Fruit fly (Drosophila melanogaster) whole organism, embryonic: ENCODE results near the gene CG31636.

Source experiments
- Atf-2 ChIP-seq: fragments of 200-800 bp; sonication (Bioruptor generic); optimal IDR thresholded peaks from 2 replicates; lab custom pipeline; 2016; ENCODE audit warnings: missing biosample characterization, missing genetic modification characterization
- BEAF-32 ChIP-seq: fragments of 200-800 bp; sonication (Bioruptor generic); optimal IDR thresholded peaks from 3 replicates; lab custom pipeline; 2017; ENCODE audit warnings: missing biosample characterization, missing genetic modification characterization, mild to moderate bottlenecking, moderate library complexity, missing genetic modification reagents
- Blimp-1 ChIP-seq: fragments of 200-800 bp; sonication (Bioruptor generic); optimal IDR thresholded peaks from 3 replicates; lab custom pipeline; 2018; ENCODE audit warnings: missing biosample characterization, missing genetic modification characterization, mild to moderate bottlenecking, moderate library complexity, missing genetic modification reagents
- C15 ChIP-seq: fragments of 200-800 bp; sonication (Bioruptor generic); IDR thresholded peaks from 3 replicates; pipeline ENCODE4 v1.3.6; 2022; ENCODE audit warnings: missing biosample characterization, missing genetic modification characterization
- CG10462 ChIP-seq: fragments of 200-800 bp; sonication (Bioruptor generic); optimal IDR thresholded peaks from 2 replicates; lab custom pipeline; 2016; ENCODE audit warnings: missing biosample characterization, missing genetic modification characterization
- CG10979 ChIP-seq: fragments of 200-800 bp; sonication (Bioruptor generic); optimal IDR thresholded peaks from 2 replicates; lab custom pipeline; 2018; ENCODE audit warnings: missing biosample characterization, mild to moderate bottlenecking, missing genetic modification characterization, moderate library complexity
- CG11695 ChIP-seq: fragments of 200-800 bp; sonication (Bioruptor generic); IDR thresholded peaks from 3 replicates; pipeline ENCODE4 v1.3.6; 2022; ENCODE audit warnings: missing biosample characterization, missing genetic modification characterization
- CG12071 ChIP-seq: fragments of 200-800 bp; sonication (Bioruptor generic); optimal IDR thresholded peaks from 3 replicates; lab custom pipeline; 2018; ENCODE audit warnings: missing biosample characterization, mild to moderate bottlenecking, missing genetic modification characterization
- CG13287 ChIP-seq: fragments of 200-800 bp; sonication (Bioruptor generic); IDR thresholded peaks from 2 replicates; pipeline ENCODE4 v1.3.6; 2022; ENCODE audit warnings: missing biosample characterization, missing genetic modification characterization; ENCODE audit not compliant: partially characterized antibody
- CG14965 ChIP-seq: fragments of 200-800 bp; sonication (Bioruptor generic); optimal IDR thresholded peaks from 2 replicates; lab custom pipeline; 2016; ENCODE audit warnings: missing biosample characterization, missing genetic modification characterization, borderline replicate concordance
- CG15073 ChIP-seq: fragments of 200-800 bp; sonication (Bioruptor generic); optimal IDR thresholded peaks from 2 replicates; lab custom pipeline; 2016; ENCODE audit warnings: missing biosample characterization, missing genetic modification characterization
- CG17359 ChIP-seq: fragments of 200-800 bp; sonication (Bioruptor generic); optimal IDR thresholded peaks from 3 replicates; lab custom pipeline; 2018; ENCODE audit warnings: missing biosample characterization, mild to moderate bottlenecking, missing genetic modification characterization, moderate library complexity
- CG17385 ChIP-seq: fragments of 200-800 bp; sonication (Bioruptor generic); optimal IDR thresholded peaks from 3 replicates; lab custom pipeline; 2018; ENCODE audit warnings: missing biosample characterization, mild to moderate bottlenecking, missing genetic modification characterization
- CG2120 ChIP-seq: fragments of 200-800 bp; sonication (Bioruptor generic); optimal IDR thresholded peaks from 3 replicates; lab custom pipeline; 2016; ENCODE audit warnings: missing biosample characterization, missing genetic modification characterization
- CG2678 ChIP-seq: fragments of 200-800 bp; sonication (Bioruptor generic); optimal IDR thresholded peaks from 3 replicates; lab custom pipeline; 2019; ENCODE audit warnings: missing biosample characterization, mild to moderate bottlenecking, missing genetic modification characterization, moderate library complexity
- CG3838 ChIP-seq: fragments of 200-800 bp; sonication (Bioruptor generic); optimal IDR thresholded peaks from 3 replicates; lab custom pipeline; 2016; ENCODE audit warnings: missing biosample characterization, missing genetic modification characterization
- CG6765 ChIP-seq: fragments of 200-800 bp; sonication (Bioruptor generic); optimal IDR thresholded peaks from 3 replicates; lab custom pipeline; 2017; ENCODE audit warnings: missing biosample characterization, mild to moderate bottlenecking, missing genetic modification characterization
- CG7963 ChIP-seq: fragments of 200-800 bp; sonication (Bioruptor generic); IDR thresholded peaks from 3 replicates; pipeline ENCODE4 v1.3.6; 2022; ENCODE audit warnings: missing biosample characterization, missing genetic modification characterization; ENCODE audit not compliant: partially characterized antibody
- CG8089 ChIP-seq: fragments of 200-800 bp; sonication (Bioruptor generic); optimal IDR thresholded peaks from 3 replicates; lab custom pipeline; 2016; ENCODE audit warnings: missing biosample characterization, missing genetic modification characterization
- CG8281 ChIP-seq: fragments of 200-800 bp; sonication (Bioruptor generic); optimal IDR thresholded peaks from 2 replicates; lab custom pipeline; 2018; ENCODE audit warnings: missing biosample characterization, mild to moderate bottlenecking, missing genetic modification characterization, moderate library complexity
- CG8924 ChIP-seq: fragments of 200-800 bp; optimal IDR thresholded peaks from 3 replicates; lab custom pipeline; 2019; ENCODE audit warnings: missing biosample characterization, mild to moderate bottlenecking, missing genetic modification characterization, moderate library complexity
- CkIIα-i1 ChIP-seq: fragments of 200-800 bp; sonication (Bioruptor generic); IDR thresholded peaks from 2 replicates; pipeline ENCODE4 v1.3.6; 2022; ENCODE audit warnings: missing biosample characterization, missing genetic modification characterization
- D19A ChIP-seq: fragments of 200-800 bp; optimal IDR thresholded peaks from 3 replicates; lab custom pipeline; 2019; ENCODE audit warnings: missing biosample characterization, mild to moderate bottlenecking, missing genetic modification characterization, moderate library complexity
- Deaf1 ChIP-seq: fragments of 200-800 bp; optimal IDR thresholded peaks from 3 replicates; lab custom pipeline; 2019; ENCODE audit warnings: missing biosample characterization, mild to moderate bottlenecking, missing genetic modification characterization, moderate library complexity
- Fer2 ChIP-seq: fragments of 200-800 bp; sonication (Bioruptor generic); optimal IDR thresholded peaks from 2 replicates; lab custom pipeline; 2018; ENCODE audit warnings: missing biosample characterization, mild to moderate bottlenecking, missing genetic modification characterization, moderate library complexity
- H15 ChIP-seq: fragments of 200-800 bp; sonication (Bioruptor generic); IDR thresholded peaks from 3 replicates; pipeline ENCODE4 v1.3.6; 2022; ENCODE audit warnings: missing biosample characterization, missing genetic modification characterization
- HLH4C ChIP-seq: fragments of 200-800 bp; sonication (Bioruptor generic); IDR thresholded peaks from 3 replicates; pipeline ENCODE4 v1.3.6; 2022; ENCODE audit warnings: missing biosample characterization, missing genetic modification characterization; ENCODE audit not compliant: partially characterized antibody
- Hr3 ChIP-seq: fragments of 200-800 bp; sonication (Bioruptor generic); optimal IDR thresholded peaks from 3 replicates; lab custom pipeline; 2016; ENCODE audit warnings: missing biosample characterization, missing genetic modification characterization
- MBD-R2 ChIP-seq: fragments of 200-800 bp; sonication (Bioruptor generic); IDR thresholded peaks from 2 replicates; pipeline ENCODE4 v1.3.6; 2022; ENCODE audit warnings: missing biosample characterization, missing genetic modification characterization
- NC2β ChIP-seq: fragments of 200-800 bp; sonication (Bioruptor generic); optimal IDR thresholded peaks from 2 replicates; lab custom pipeline; 2016; ENCODE audit warnings: missing biosample characterization, missing genetic modification characterization
- NFAT ChIP-seq: fragments of 200-800 bp; sonication (Bioruptor generic); IDR thresholded peaks from 2 replicates; pipeline ENCODE4 v1.3.6; 2022; ENCODE audit warnings: missing biosample characterization, missing genetic modification characterization
- Nf-YA ChIP-seq: fragments of 200-800 bp; sonication (Bioruptor generic); IDR thresholded peaks from 2 replicates; pipeline ENCODE4 v1.3.6; 2022; ENCODE audit warnings: missing biosample characterization, missing genetic modification characterization
- Optix ChIP-seq: fragments of 200-800 bp; sonication (Bioruptor generic); IDR thresholded peaks from 3 replicates; pipeline ENCODE4 v1.3.6; 2022; ENCODE audit warnings: missing biosample characterization, missing genetic modification characterization
- Six4 ChIP-seq: fragments of 200-800 bp; sonication (Bioruptor generic); optimal IDR thresholded peaks from 2 replicates; lab custom pipeline; 2016; ENCODE audit warnings: missing biosample characterization, missing genetic modification characterization
- Tbp ChIP-seq: fragments of >200 bp; optimal IDR thresholded peaks from 2 replicates; lab custom pipeline; 2018; ENCODE audit warnings: missing biosample characterization, missing genetic modification characterization
- amos ChIP-seq: fragments of 200-800 bp; sonication (Bioruptor generic); IDR thresholded peaks from 2 replicates; pipeline ENCODE4 v1.3.6; 2022; ENCODE audit warnings: missing biosample characterization, missing genetic modification characterization; ENCODE audit not compliant: partially characterized antibody
- bab2 ChIP-seq: fragments of 200-800 bp; sonication (Bioruptor generic); optimal IDR thresholded peaks from 2 replicates; lab custom pipeline; 2016; ENCODE audit warnings: missing biosample characterization, missing genetic modification characterization
- cas ChIP-seq: fragments of 200-800 bp; sonication (Bioruptor generic); IDR thresholded peaks from 2 replicates; pipeline ENCODE4 v1.3.6; 2022; ENCODE audit warnings: missing biosample characterization, missing genetic modification characterization
- crp ChIP-seq, 2 experiments: fragments of 200-800 bp; sonication (Bioruptor generic); optimal IDR thresholded peaks; 2 replicates in 1 of 2; 3 replicates in 1 of 2; lab custom pipeline; 2017; ENCODE audit warnings: missing biosample characterization in 2 of 2, missing genetic modification characterization in 2 of 2, mild to moderate bottlenecking in 1 of 2, moderate library complexity in 1 of 2
- dm ChIP-seq: fragments of 200-800 bp; sonication (Bioruptor generic); optimal IDR thresholded peaks from 3 replicates; lab custom pipeline; 2016; ENCODE audit warnings: missing biosample characterization, missing genetic modification characterization
- dysf ChIP-seq: fragments of 200-800 bp; sonication (Bioruptor generic); IDR thresholded peaks from 3 replicates; pipeline ENCODE4 v1.3.6; 2022; ENCODE audit warnings: missing biosample characterization, missing genetic modification characterization
- fd64A ChIP-seq: fragments of 200-800 bp; sonication (Bioruptor generic); optimal IDR thresholded peaks from 3 replicates; lab custom pipeline; 2018; ENCODE audit warnings: missing biosample characterization, mild to moderate bottlenecking, missing genetic modification characterization
- jing ChIP-seq: fragments of 200-800 bp; sonication (Bioruptor generic); optimal IDR thresholded peaks from 2 replicates; lab custom pipeline; 2018; ENCODE audit warnings: missing biosample characterization, mild to moderate bottlenecking, missing genetic modification characterization
- lov ChIP-seq, 2 experiments: fragments of 200-800 bp in 1 of 2; fragments of >200 bp in 1 of 2; sonication (Bioruptor generic) in 1 of 2; IDR thresholded peaks in 1 of 2; optimal IDR thresholded peaks in 1 of 2; 2 replicates in 1 of 2; 3 replicates in 1 of 2; pipeline versions ENCODE4 v1.3.6 to Lab custom; 2017 to 2022; ENCODE audit warnings: missing biosample characterization in 1 of 2, missing genetic modification characterization in 1 of 2
- nerfin-1 ChIP-seq: fragments of 200-800 bp; sonication (Bioruptor generic); optimal IDR thresholded peaks from 3 replicates; lab custom pipeline; 2019; ENCODE audit warnings: missing biosample characterization, mild to moderate bottlenecking, missing genetic modification characterization, moderate library complexity
- sug ChIP-seq: fragments of 200-800 bp; optimal IDR thresholded peaks from 2 replicates; lab custom pipeline; 2019; ENCODE audit warnings: missing biosample characterization, mild to moderate bottlenecking, missing genetic modification characterization, moderate library complexity
- tx ChIP-seq: fragments of 200-800 bp; sonication (Bioruptor generic); optimal IDR thresholded peaks from 2 replicates; lab custom pipeline; 2016; ENCODE audit warnings: missing biosample characterization, missing genetic modification characterization
- zen ChIP-seq: fragments of 200-800 bp; sonication (Bioruptor generic); optimal IDR thresholded peaks from 3 replicates; lab custom pipeline; 2018; ENCODE audit warnings: missing biosample characterization, mild to moderate bottlenecking, missing genetic modification characterization, moderate library complexity

CG31636 gene

DNA sequence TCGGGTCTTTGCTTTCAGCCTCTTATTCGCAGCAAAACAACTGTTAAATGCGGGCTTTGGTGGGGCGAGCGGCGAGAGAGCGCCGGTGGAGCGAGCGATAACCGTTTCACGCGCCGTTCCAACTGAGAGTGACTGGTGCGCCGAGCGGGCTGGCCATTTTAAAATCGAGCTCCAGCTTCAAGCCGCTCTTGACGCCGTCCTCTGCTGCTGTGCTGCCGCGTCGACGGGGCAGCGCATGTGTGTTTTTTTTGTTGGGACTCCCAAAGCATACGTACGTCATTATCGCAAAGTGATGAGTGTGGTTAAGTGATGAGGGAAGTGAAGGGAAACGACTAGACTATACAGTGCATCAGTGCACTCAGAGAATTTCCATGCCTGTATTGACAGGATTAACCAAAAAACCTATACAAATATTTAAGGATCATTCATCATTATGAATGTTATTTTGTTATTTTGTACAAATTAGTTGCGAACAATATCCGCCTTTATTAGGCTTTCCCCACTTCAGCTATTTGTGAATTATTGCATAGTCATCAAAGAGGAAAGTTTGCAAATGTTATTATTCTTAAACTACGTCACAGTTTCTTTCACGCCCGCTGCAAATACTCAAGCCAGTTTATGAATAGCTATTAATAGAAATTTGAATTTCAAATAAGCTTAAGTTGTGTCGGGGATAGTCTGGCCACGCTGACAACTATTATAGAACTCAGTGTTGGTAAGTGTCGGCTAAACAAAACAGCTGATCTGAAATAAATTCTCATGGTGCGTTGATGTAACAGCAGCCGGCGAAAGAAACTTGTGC lies 15.5 kb upstream of the CG31636 start, which contains the start of gene Spn27A (continued):
- TF ChIP-seq Blimp-1 (GFP tag; lab: Kevin White, UChicago) (peak; percentile 66), sug (tag; lab: Kevin White, UChicago) (peak; percentile 2), bab2 (GFP tag; lab: Kevin White, UChicago) (peak; percentile 59), HLH4C (no peak), lov (optimal IDR thresholded peaks at IDR 0.05; lab: Kevin White, UChicago) (no peak), lov (GFP tag; IDR thresholded peaks at IDR 0.05; lab: Robert Waterston, UW) (no peak), jing (GFP tag; lab: Kevin White, UChicago) (peak; percentile 51), CG12071 (GFP tag; lab: Kevin White, UChicago) (no peak), tx (peak; percentile 51), CG10462 (GFP tag; lab: Kevin White, UChicago) (peak; percentile 15), CG15073 (GFP tag; lab: Kevin White, UChicago) (no peak), dm (peak; percentile 63), CG2678 (tag; lab: Kevin White, UChicago) (peak; percentile 74), nerfin-1 (peak; percentile 76), CG6765 (GFP tag; lab: Kevin White, UChicago) (no peak), fd64A (GFP tag; lab: Kevin White, UChicago) (no peak), CG8924 (no peak), cas (no peak), CG2120 (GFP tag; lab: Kevin White, UChicago) (peak; percentile 76), H15 (GFP tag; lab: Robert Waterston, UW) (0 out of 3 replicates have a peak, but pooled peaks have one; percentile 43), CG14965 (GFP tag; lab: Kevin White, UChicago) (no peak), CG10979 (peak; percentile 69), Tbp (GFP tag; lab: Kevin White, UChicago) (no peak), CG7963 (GFP tag; lab: Robert Waterston, UW) (no peak), Atf-2 (GFP tag; lab: Kevin White, UChicago) (peak; percentile 32), crp (GFP tag; optimal IDR thresholded peaks at IDR 0.05; lab: Kevin White, UChicago) (peak; percentile 88 to 97), NFAT (GFP tag; lab: Robert Waterston, UW) (peak; percentile 1; the same call in 1 of the 2 replicates), Six4 (GFP tag; lab: Kevin White, UChicago) (peak; percentile 25), Deaf1 (tag; lab: Kevin White, UChicago) (no peak), CG13287 (GFP tag; lab: Robert Waterston, UW) (peak; percentile 30; the same call in 1 of the 2 replicates), CkIIα-i1 (no peak), C15 (GFP tag; lab: Robert Waterston, UW) (no peak), CG11695 (GFP tag; lab: Robert Waterston, UW) (0 out of 3 replicates have a peak, but pooled peaks have one; percentile 19), Optix (no peak; the same call in 2 of the 3 replicates), MBD-R2 (GFP tag; lab: Robert Waterston, UW) (peak; percentile 97), CG17385 (GFP tag; lab: Kevin White, UChicago) (peak; percentile 56), CG3838 (no peak), CG17359 (tag; lab: Kevin White, UChicago) (peak; percentile 70), amos (peak; percentile 45; the same call in 1 of the 2 replicates), dysf (GFP tag; lab: Robert Waterston, UW) (peak; percentile 54), Nf-YA (GFP tag; lab: Robert Waterston, UW) (no peak), BEAF-32 (GFP tag; lab: Kevin White, UChicago) (peak; percentile 42), CG8089 (GFP tag; lab: Kevin White, UChicago) (peak; percentile 40), Fer2 (peak; percentile 29), D19A (no peak), zen (tag; lab: Kevin White, UChicago) (peak; percentile 50), Hr3 (GFP tag; lab: Kevin White, UChicago) (peak; percentile 38), NC2β (GFP tag; lab: Kevin White, UChicago) (peak; percentile 46), CG8281 (tag; lab: Kevin White, UChicago) (peak; percentile 21)
